Worm (Caenorhabditis elegans): Measurements from ENCODE around the gene aldo-2.
A peak's percentile ranks its signal among the peaks of the same experiment; 100 is the strongest.

Gene aldo-2

ce11 chrIII:5871760-5872159 lies 4.7 kb downstream of the aldo-2 start, which contains the start of the genes F01F1.11 and F01F1.3 (continued):
- peak; percentile 83 for TF ChIP-seq fkh-8 (tag; optimal IDR thresholded peaks at IDR 0.05)

- TF ChIP-seq blmp-1 (tag; optimal IDR thresholded peaks at IDR 0.05) (no peak), mef-2 (tag; optimal IDR thresholded peaks at IDR 0.05) (no peak), lin-15B (tag; optimal IDR thresholded peaks at IDR 0.05) (no peak), elt-3 (tag; optimal IDR thresholded peaks at IDR 0.05) (no peak), zag-1 (tag; optimal IDR thresholded peaks at IDR 0.05) (no peak), C34B4.2 (tag; optimal IDR thresholded peaks at IDR 0.05) (no peak), ets-5 (GFP tag; IDR thresholded peaks at IDR 0.05) (no peak), unc-62 (GFP tag; optimal IDR thresholded peaks at IDR 0.05) (no peak), grh-1 (GFP tag; IDR thresholded peaks at IDR 0.05) (no peak), ceh-63 (GFP tag; optimal IDR thresholded peaks at IDR 0.05) (no peak), pqm-1 (tag; optimal IDR thresholded peaks at IDR 0.05) (no peak), nhr-12 (tag; optimal IDR thresholded peaks at IDR 0.05) (no peak), lin-39 (tag; optimal IDR thresholded peaks at IDR 0.05) (no peak)
Measured at ce11 chrIII:5869429-5869828, 7.0 kb downstream of the aldo-2 start, which contains the start of gene F01F1.15. TSS of gene F01F1.15 (minus strand) at chrIII:5869529.

ce11 chrIII:5868401-5868800 lies 8.0 kb downstream of the aldo-2 start, which contains the start of gene eng-1:
TSS of gene eng-1 (minus strand) at chrIII:5868501.
- no peak for TF ChIP-seq nhr-90 (tag; optimal IDR thresholded peaks at IDR 0.05; ENCODE audit: poor library complexity)
- TF ChIP-seq nhr-11 (tag; optimal IDR thresholded peaks at IDR 0.05), result no peak
- TF ChIP-seq isw-1 (GFP tag; IDR thresholded peaks at IDR 0.05), result no peak
- no peak for TF ChIP-seq skn-1 (tag; optimal IDR thresholded peaks at IDR 0.05)
- no peak for TF ChIP-seq Y116A8C.19 (tag; optimal IDR thresholded peaks at IDR 0.05; ENCODE audit: borderline replicate concordance)
- no peak for TF ChIP-seq ceh-88 (GFP tag; IDR thresholded peaks at IDR 0.05)
- TF ChIP-seq aha-1 (tag; optimal IDR thresholded peaks at IDR 0.05), result no peak
- no peak for TF ChIP-seq mep-1 (tag; optimal IDR thresholded peaks at IDR 0.05)
- TF ChIP-seq elt-3 (tag; optimal IDR thresholded peaks at IDR 0.05), result no peak
- no peak for TF ChIP-seq sup-37 (GFP tag; optimal IDR thresholded peaks at IDR 0.05)
- no peak for TF ChIP-seq pqm-1 (tag; optimal IDR thresholded peaks at IDR 0.05)
- TF ChIP-seq irx-1 (tag; optimal IDR thresholded peaks at IDR 0.05), result no peak
- no peak for TF ChIP-seq ces-1 (GFP tag; optimal IDR thresholded peaks at IDR 0.05)

- TF ChIP-seq ama-1 (optimal IDR thresholded peaks at IDR 0.05), result no peak
- no peak for TF ChIP-seq ceh-63 (GFP tag; optimal IDR thresholded peaks at IDR 0.05)
- TF ChIP-seq nhr-71 (tag; optimal IDR thresholded peaks at IDR 0.05), result no peak
- TF ChIP-seq egl-13 (tag; optimal IDR thresholded peaks at IDR 0.05), result no peak
- TF ChIP-seq unc-62 (GFP tag; optimal IDR thresholded peaks at IDR 0.05), result no peak
- TF ChIP-seq efl-1 (optimal IDR thresholded peaks at IDR 0.05), result peak; percentile 13 to 19
- peak in 1 of 2 experiments; percentile 51 for TF ChIP-seq efl-1 (GFP tag; optimal IDR thresholded peaks at IDR 0.05 in 1 of 2)
- no peak for TF ChIP-seq mab-9 (GFP tag; IDR thresholded peaks at IDR 0.05)
- no peak for TF ChIP-seq nhr-20 (tag; optimal IDR thresholded peaks at IDR 0.05)
- peak; percentile 16 for TF ChIP-seq mep-1 (tag; optimal IDR thresholded peaks at IDR 0.05)
- TF ChIP-seq ztf-4 (tag; optimal IDR thresholded peaks at IDR 0.05), result no peak
- TF ChIP-seq dpl-1 (GFP tag; optimal IDR thresholded peaks at IDR 0.05), result peak in 1 of 3 experiments; percentile 59
- TF ChIP-seq lsy-2 (tag; optimal IDR thresholded peaks at IDR 0.05), result peak in 1 of 2 experiments; percentile 2
Measured at ce11 chrIII:5864270-5864669, 12.2 kb downstream of the aldo-2 start, which contains the start of gene rabn-5. TSS of gene rabn-5 (plus strand) at chrIII:5864553.

- TF ChIP-seq blmp-1 (tag; optimal IDR thresholded peaks at IDR 0.05) (peak; percentile 62), tlp-1 (tag; optimal IDR thresholded peaks at IDR 0.05) (peak; percentile 25), unc-130 (tag; optimal IDR thresholded peaks at IDR 0.05) (no peak), lin-35 (GFP tag; optimal IDR thresholded peaks at IDR 0.05) (peak in 1 of 2 experiments; percentile 25), xbp-1 (tag; optimal IDR thresholded peaks at IDR 0.05) (no peak), efl-1 (optimal IDR thresholded peaks at IDR 0.05) (no peak), efl-1 (GFP tag; optimal IDR thresholded peaks at IDR 0.05 in 1 of 2) (no peak), pqm-1 (tag; optimal IDR thresholded peaks at IDR 0.05) (peak; percentile 36), nhr-85 (tag) (no peak), nhr-71 (tag; optimal IDR thresholded peaks at IDR 0.05) (no peak), elt-2 (tag; optimal IDR thresholded peaks at IDR 0.05) (peak; percentile 78), isw-1 (GFP tag; IDR thresholded peaks at IDR 0.05) (no peak), aly-2 (tag; optimal IDR thresholded peaks at IDR 0.05) (no peak), aha-1 (tag; optimal IDR thresholded peaks at IDR 0.05) (no peak)
Measured at ce11 chrIII:5863774-5864173, 12.7 kb downstream of the aldo-2 start, which contains the start of gene dnpp-1. TSS of gene dnpp-1 (minus strand) at chrIII:5863803.

Measured in whole organism, L1 larva.